Fruit fly (Drosophila melanogaster) whole organism, embryonic: ENCODE measurements around the gene sra.
A peak's percentile ranks its signal among the peaks of the same experiment; 100 is the strongest.

ENCODE experiments used
- Aef1 ChIP-seq: fragments of 200-800 bp; sonication (Bioruptor generic); IDR thresholded peaks from 3 replicates; pipeline ENCODE4 v1.3.6; 2022; ENCODE audit warnings: missing biosample characterization, missing genetic modification characterization
- Antp ChIP-seq: fragments of 200-800 bp; sonication (Bioruptor generic); optimal IDR thresholded peaks from 3 replicates; lab custom pipeline; 2016; ENCODE audit warnings: missing biosample characterization, missing genetic modification characterization
- Blimp-1 ChIP-seq: fragments of 200-800 bp; sonication (Bioruptor generic); optimal IDR thresholded peaks from 3 replicates; lab custom pipeline; 2018; ENCODE audit warnings: missing biosample characterization, missing genetic modification characterization, mild to moderate bottlenecking, moderate library complexity, missing genetic modification reagents
- BtbVII ChIP-seq: fragments of 200-800 bp; sonication (Bioruptor generic); optimal IDR thresholded peaks from 3 replicates; lab custom pipeline; 2017; ENCODE audit warnings: missing biosample characterization, mild to moderate bottlenecking, missing genetic modification characterization
- Bteb2 ChIP-seq: fragments of 200-800 bp; sonication (Bioruptor generic); optimal IDR thresholded peaks from 2 replicates; lab custom pipeline; 2016; ENCODE audit warnings: missing biosample characterization, missing genetic modification characterization
- CG12769 ChIP-seq: fragments of 200-800 bp; sonication (Bioruptor generic); optimal IDR thresholded peaks from 2 replicates; lab custom pipeline; 2019; ENCODE audit warnings: missing biosample characterization, mild to moderate bottlenecking, missing genetic modification characterization, moderate library complexity
- CG13123 ChIP-seq: fragments of 200-800 bp; sonication (Bioruptor generic); optimal IDR thresholded peaks from 2 replicates; lab custom pipeline; 2016; ENCODE audit warnings: missing biosample characterization, missing genetic modification characterization
- CG13894 ChIP-seq: fragments of 200-800 bp; sonication (Bioruptor generic); optimal IDR thresholded peaks from 3 replicates; lab custom pipeline; 2018; ENCODE audit warnings: missing biosample characterization, mild to moderate bottlenecking, missing genetic modification characterization, moderate library complexity
- CG1603 ChIP-seq: fragments of 200-800 bp; sonication (Bioruptor generic); optimal IDR thresholded peaks from 2 replicates; lab custom pipeline; 2019; ENCODE audit warnings: missing biosample characterization, mild to moderate bottlenecking, missing genetic modification characterization, moderate library complexity
- CG17359 ChIP-seq: fragments of 200-800 bp; sonication (Bioruptor generic); optimal IDR thresholded peaks from 3 replicates; lab custom pipeline; 2018; ENCODE audit warnings: missing biosample characterization, mild to moderate bottlenecking, missing genetic modification characterization, moderate library complexity
- CG18764 ChIP-seq: fragments of 200-800 bp; sonication (Bioruptor generic); optimal IDR thresholded peaks from 3 replicates; lab custom pipeline; 2016; ENCODE audit warnings: missing biosample characterization, missing genetic modification characterization
- CG33213 ChIP-seq: fragments of 200-800 bp; sonication (Bioruptor generic); optimal IDR thresholded peaks from 3 replicates; lab custom pipeline; 2016; ENCODE audit warnings: missing biosample characterization, missing genetic modification characterization
- CG34224 ChIP-seq: fragments of 200-800 bp; sonication (Bioruptor generic); IDR thresholded peaks from 3 replicates; pipeline ENCODE4 v1.3.6; 2022; ENCODE audit warnings: missing biosample characterization, missing genetic modification characterization; ENCODE audit not compliant: partially characterized antibody
- CG3847 ChIP-seq: fragments of 200-800 bp; sonication (Bioruptor generic); IDR thresholded peaks from 2 replicates; pipeline ENCODE4 v1.3.6; 2022; ENCODE audit warnings: missing biosample characterization, missing genetic modification characterization
- CG4730 ChIP-seq: fragments of 200-800 bp; sonication (Bioruptor generic); IDR thresholded peaks from 2 replicates; pipeline ENCODE4 v1.3.6; 2022; ENCODE audit warnings: missing biosample characterization, missing genetic modification characterization
- CG5180 ChIP-seq: fragments of 200-800 bp; sonication (Bioruptor generic); optimal IDR thresholded peaks from 3 replicates; lab custom pipeline; 2017; ENCODE audit warnings: missing biosample characterization, missing genetic modification characterization, mild to moderate bottlenecking, moderate library complexity, missing genetic modification reagents
- CG6791 ChIP-seq: fragments of 200-800 bp; sonication (Bioruptor generic); IDR thresholded peaks from 3 replicates; pipeline ENCODE4 v1.3.6; 2022; ENCODE audit warnings: missing biosample characterization, missing genetic modification characterization; ENCODE audit not compliant: partially characterized antibody
- CG6813 ChIP-seq: fragments of 200-800 bp; sonication (Bioruptor generic); optimal IDR thresholded peaks from 2 replicates; lab custom pipeline; 2017; ENCODE audit warnings: missing biosample characterization, missing genetic modification characterization, mild to moderate bottlenecking, moderate library complexity, missing genetic modification reagents
- CG7357 ChIP-seq: fragments of 200-800 bp; sonication (Bioruptor generic); IDR thresholded peaks from 3 replicates; pipeline ENCODE4 v1.3.6; 2022; ENCODE audit warnings: missing biosample characterization, missing genetic modification characterization
- CG8478 ChIP-seq: fragments of >200 bp; optimal IDR thresholded peaks from 2 replicates; lab custom pipeline; 2018
- CTCF ChIP-seq: fragments of 200-800 bp; sonication (Bioruptor generic); optimal IDR thresholded peaks from 2 replicates; lab custom pipeline; 2017; ENCODE audit warnings: missing biosample characterization, mild to moderate bottlenecking, missing genetic modification characterization, moderate library complexity
- Dp ChIP-seq: fragments of 200-800 bp; sonication (Bioruptor generic); optimal IDR thresholded peaks from 2 replicates; lab custom pipeline; 2018; ENCODE audit warnings: missing biosample characterization, mild to moderate bottlenecking, missing genetic modification characterization, moderate library complexity
- E2f2 ChIP-seq: fragments of 200-800 bp; sonication (Bioruptor generic); IDR thresholded peaks from 2 replicates; pipeline ENCODE4 v1.3.6; 2022; ENCODE audit warnings: missing biosample characterization, missing genetic modification characterization
- Ets65A ChIP-seq: fragments of 200-800 bp; sonication (Bioruptor generic); peaks from one replicate; lab custom pipeline; 2016; ENCODE audit warnings: missing biosample characterization, missing genetic modification characterization
- HmgZ ChIP-seq: fragments of 200-800 bp; sonication (Bioruptor generic); optimal IDR thresholded peaks from 2 replicates; lab custom pipeline; 2018; ENCODE audit warnings: missing biosample characterization, mild to moderate bottlenecking, missing genetic modification characterization
- Lhr ChIP-seq: fragments of 200-800 bp; sonication (Bioruptor generic); optimal IDR thresholded peaks from 3 replicates; lab custom pipeline; 2017; ENCODE audit warnings: mild to moderate bottlenecking, missing biosample characterization, missing genetic modification reagents, missing genetic modification characterization
- MESR4 ChIP-seq: fragments of 200-800 bp; sonication (Bioruptor generic); optimal IDR thresholded peaks from 2 replicates; lab custom pipeline; 2018; ENCODE audit warnings: missing biosample characterization, mild to moderate bottlenecking, missing genetic modification characterization, moderate library complexity
- MTF-1 ChIP-seq: fragments of 200-800 bp; sonication (Bioruptor generic); optimal IDR thresholded peaks from 2 replicates; lab custom pipeline; 2018; ENCODE audit warnings: missing biosample characterization, mild to moderate bottlenecking, missing genetic modification characterization, borderline replicate concordance
- NfI ChIP-seq: fragments of 200-800 bp; sonication (Bioruptor generic); optimal IDR thresholded peaks from 3 replicates; lab custom pipeline; 2018; ENCODE audit warnings: missing biosample characterization, mild to moderate bottlenecking, missing genetic modification characterization, moderate library complexity
- Optix ChIP-seq: fragments of 200-800 bp; sonication (Bioruptor generic); IDR thresholded peaks from 3 replicates; pipeline ENCODE4 v1.3.6; 2022; ENCODE audit warnings: missing biosample characterization, missing genetic modification characterization
- Sox100B ChIP-seq: fragments of 200-800 bp; sonication (Bioruptor generic); optimal IDR thresholded peaks from 3 replicates; lab custom pipeline; 2018; ENCODE audit warnings: missing biosample characterization, mild to moderate bottlenecking, missing genetic modification characterization
- Sry-δ ChIP-seq: fragments of 200-800 bp; sonication (Bioruptor generic); optimal IDR thresholded peaks from 2 replicates; lab custom pipeline; 2016; ENCODE audit warnings: missing biosample characterization, missing genetic modification characterization
- Taf1 ChIP-seq: fragments of 200-800 bp; sonication (Bioruptor generic); IDR thresholded peaks from 2 replicates; pipeline ENCODE4 v1.3.6; 2022; ENCODE audit warnings: missing biosample characterization, missing genetic modification characterization
- al ChIP-seq: fragments of 200-800 bp; sonication (Bioruptor generic); IDR thresholded peaks from 2 replicates; pipeline ENCODE4 v1.3.6; 2022; ENCODE audit warnings: missing biosample characterization, missing genetic modification characterization
- cato ChIP-seq: fragments of 200-800 bp; sonication (Bioruptor generic); optimal IDR thresholded peaks from 2 replicates; lab custom pipeline; 2016; ENCODE audit warnings: missing biosample characterization, missing genetic modification characterization, borderline replicate concordance
- cwo ChIP-seq: fragments of 200-800 bp; sonication (Bioruptor generic); optimal IDR thresholded peaks from 3 replicates; lab custom pipeline; 2017; ENCODE audit warnings: missing biosample characterization, missing genetic modification characterization, mild to moderate bottlenecking, moderate library complexity, missing genetic modification reagents
- ems ChIP-seq: fragments of 200-800 bp; sonication (Bioruptor generic); optimal IDR thresholded peaks from 3 replicates; lab custom pipeline; 2016; ENCODE audit warnings: missing biosample characterization, missing genetic modification characterization
- eyg ChIP-seq: fragments of 200-800 bp; sonication (Bioruptor generic); optimal IDR thresholded peaks from 3 replicates; lab custom pipeline; 2016; ENCODE audit warnings: missing biosample characterization, missing genetic modification characterization
- fru ChIP-seq: fragments of >200 bp; optimal IDR thresholded peaks from 2 replicates; lab custom pipeline; 2017
- gcm2 ChIP-seq: fragments of 200-800 bp; sonication (Bioruptor generic); optimal IDR thresholded peaks from 2 replicates; lab custom pipeline; 2016; ENCODE audit warnings: missing biosample characterization, missing genetic modification characterization
- gt ChIP-seq: fragments of 200-800 bp; sonication (Bioruptor generic); IDR thresholded peaks from 2 replicates; pipeline ENCODE4 v1.3.6; 2022; ENCODE audit warnings: missing biosample characterization, missing genetic modification characterization
- kah ChIP-seq: fragments of 200-800 bp; sonication (Bioruptor generic); optimal IDR thresholded peaks from 2 replicates; lab custom pipeline; 2018; ENCODE audit warnings: missing biosample characterization, mild to moderate bottlenecking, missing genetic modification characterization
- pita ChIP-seq: fragments of 200-800 bp; sonication (Bioruptor generic); optimal IDR thresholded peaks from 2 replicates; lab custom pipeline; 2017; ENCODE audit warnings: missing biosample characterization, mild to moderate bottlenecking, missing genetic modification characterization
- schlank ChIP-seq: fragments of 200-800 bp; sonication (Bioruptor generic); optimal IDR thresholded peaks from 2 replicates; lab custom pipeline; 2018; ENCODE audit warnings: missing biosample characterization, mild to moderate bottlenecking, missing genetic modification characterization
- sob ChIP-seq: fragments of 200-800 bp; sonication (Bioruptor generic); IDR thresholded peaks from 2 replicates; pipeline ENCODE4 v1.3.6; 2022; ENCODE audit warnings: missing biosample characterization, missing genetic modification characterization
- stc ChIP-seq: fragments of 200-800 bp; sonication (Bioruptor generic); IDR thresholded peaks from 2 replicates; pipeline ENCODE4 v1.3.6; 2022; ENCODE audit warnings: missing biosample characterization, missing genetic modification characterization
- stwl ChIP-seq: fragments of 200-800 bp; sonication (Bioruptor generic); optimal IDR thresholded peaks from 3 replicates; lab custom pipeline; 2018; ENCODE audit warnings: missing biosample characterization, mild to moderate bottlenecking, missing genetic modification characterization, moderate library complexity
- tx ChIP-seq: fragments of 200-800 bp; sonication (Bioruptor generic); optimal IDR thresholded peaks from 2 replicates; lab custom pipeline; 2016; ENCODE audit warnings: missing biosample characterization, missing genetic modification characterization
- vvl ChIP-seq: fragments of 200-800 bp; sonication (Bioruptor generic); IDR thresholded peaks from 2 replicates; pipeline ENCODE4 v1.3.6; 2022; ENCODE audit warnings: missing biosample characterization, missing genetic modification characterization
- zfh1 ChIP-seq: fragments of 200-800 bp; sonication (Bioruptor generic); IDR thresholded peaks from 3 replicates; pipeline ENCODE4 v1.3.6; 2022; ENCODE audit warnings: missing biosample characterization, missing genetic modification characterization

The sra gene

DNA sequence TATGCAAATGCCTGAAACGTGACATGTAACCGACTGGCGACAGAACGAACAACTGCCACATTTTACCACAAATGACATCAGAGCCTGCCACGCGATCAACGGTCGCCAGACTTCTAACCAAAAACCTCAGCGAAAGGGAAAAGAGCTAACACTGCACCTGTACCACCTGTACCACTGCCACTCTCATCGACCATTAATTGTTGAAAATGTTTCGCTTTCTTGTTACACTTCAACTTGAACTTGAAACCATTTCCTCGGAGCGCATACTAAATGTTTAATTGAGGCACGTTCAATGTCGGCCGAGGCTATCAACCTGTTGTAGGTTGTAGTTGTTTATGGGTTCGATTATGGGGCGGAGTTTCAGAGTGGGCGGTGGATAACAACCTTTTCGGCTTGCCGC, 10.3 kb upstream of the sra start:
- TF ChIP-seq Blimp-1 (GFP tag; lab: Kevin White, UChicago) (peak; percentile 64), CG8478 (peak; percentile 66), CG17359 (tag; lab: Kevin White, UChicago) (no peak)

DNA sequence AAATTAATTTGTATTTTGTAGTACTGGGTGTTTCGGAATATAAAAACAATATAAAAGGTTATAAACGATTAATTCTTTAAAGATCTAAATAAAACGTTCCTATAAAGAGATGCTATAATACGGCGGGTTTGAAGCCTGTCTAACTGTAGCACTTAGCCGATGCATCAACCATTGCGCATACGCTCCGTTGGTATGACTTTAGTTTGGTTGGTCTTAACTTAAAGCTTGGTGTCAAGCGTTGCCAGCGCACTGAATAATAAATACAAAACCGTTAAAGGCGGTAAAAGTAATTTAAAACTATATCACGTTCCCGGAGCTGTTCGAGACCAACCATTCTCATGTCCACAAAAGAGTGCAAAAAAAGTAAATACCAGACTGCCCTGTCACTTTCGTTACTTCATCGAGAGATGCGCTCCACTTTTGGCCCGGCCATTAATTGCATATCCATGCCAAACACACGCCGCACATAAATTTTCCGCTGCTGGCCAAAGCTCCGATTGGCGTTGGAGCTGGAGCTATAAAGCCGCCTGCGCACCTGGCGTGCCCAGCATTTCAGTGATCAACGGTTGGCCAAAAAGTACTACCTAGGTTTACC, 6.2 kb upstream of the sra start, which contains the start of gene CG8927:
CG8927 (plus strand) TSS at position 545 of the 595 bp plus-strand sequence.
- TF ChIP-seq Aef1: no peak
- no peak for TF ChIP-seq al (GFP tag; lab: Robert Waterston, UW)
- TF ChIP-seq schlank (tag; lab: Kevin White, UChicago): no peak
- TF ChIP-seq fru (lab: Kevin White, UChicago): no peak
- TF ChIP-seq Sox100B (GFP tag; lab: Kevin White, UChicago): no peak
- TF ChIP-seq CG1603 (tag; lab: Kevin White, UChicago): no peak
- TF ChIP-seq eyg (GFP tag; lab: Kevin White, UChicago): no peak
- no peak for TF ChIP-seq gcm2 (GFP tag; lab: Kevin White, UChicago)
- no peak for TF ChIP-seq BtbVII
- no peak for TF ChIP-seq cwo (GFP tag; lab: Kevin White, UChicago)
- no peak for TF ChIP-seq NfI (GFP tag; lab: Kevin White, UChicago)
- TF ChIP-seq sob (GFP tag; lab: Robert Waterston, UW): no peak
- no peak for TF ChIP-seq Taf1
- TF ChIP-seq Sry-δ (GFP tag; lab: Kevin White, UChicago): no peak
- peak; percentile 30 for TF ChIP-seq Lhr (GFP tag; lab: Kevin White, UChicago)
- no peak for TF ChIP-seq cato
- TF ChIP-seq CG6813 (GFP tag; lab: Kevin White, UChicago): no peak
- TF ChIP-seq CG12769 (tag; lab: Kevin White, UChicago): no peak
- TF ChIP-seq CG13894 (tag; lab: Kevin White, UChicago): no peak
- TF ChIP-seq MESR4 (GFP tag; lab: Kevin White, UChicago): no peak
- TF ChIP-seq CG3847: 0 out of 2 replicates have a peak, but pooled peaks have one; percentile 16
- peak; percentile 80 for TF ChIP-seq CTCF (GFP tag; lab: Kevin White, UChicago)
- no peak for TF ChIP-seq Optix (GFP tag; lab: Robert Waterston, UW)
- 0 out of 3 replicates have a peak, but pooled peaks have one; percentile 14 for TF ChIP-seq CG6791
- peak; percentile 18 for TF ChIP-seq HmgZ
- TF ChIP-seq CG34224 (GFP tag; lab: Robert Waterston, UW): no peak
- no peak for TF ChIP-seq CG13123
- no peak for TF ChIP-seq CG18764 (GFP tag; lab: Kevin White, UChicago)
- no peak for TF ChIP-seq Bteb2 (GFP tag; lab: Kevin White, UChicago)
- no peak for TF ChIP-seq tx (GFP tag; lab: Kevin White, UChicago)
- TF ChIP-seq pita: peak; percentile 57
- TF ChIP-seq CG4730 (GFP tag; lab: Robert Waterston, UW): no peak
- TF ChIP-seq Antp (GFP tag; lab: Kevin White, UChicago): no peak
- TF ChIP-seq Dp: peak; percentile 67
- no peak for TF ChIP-seq zfh1 (GFP tag; lab: Robert Waterston, UW)
- no peak for TF ChIP-seq MTF-1 (GFP tag; lab: Kevin White, UChicago)
- TF ChIP-seq ems: no peak
- TF ChIP-seq vvl (GFP tag; lab: Robert Waterston, UW): peak; percentile 80
- TF ChIP-seq gt: no peak
- no peak for TF ChIP-seq CG5180 (GFP tag; lab: Kevin White, UChicago)
- no peak for TF ChIP-seq kah
- TF ChIP-seq CG33213 (GFP tag; lab: Kevin White, UChicago): peak; percentile 12
- peak; percentile 13 for TF ChIP-seq stwl (tag; lab: Kevin White, UChicago)
- TF ChIP-seq Ets65A: peak; percentile 70
- TF ChIP-seq E2f2: peak; percentile 82
- TF ChIP-seq CG7357 (GFP tag; lab: Robert Waterston, UW): no peak
- TF ChIP-seq stc: no peak
